Worm (Caenorhabditis elegans): ENCODE measurements around the gene flp-5.

- TF ChIP-seq C08G9.2 (tag; optimal IDR thresholded peaks at IDR 0.05), result no peak
- no peak for TF ChIP-seq ceh-19 (GFP tag; optimal IDR thresholded peaks at IDR 0.05)
- no peak for TF ChIP-seq fkh-10 (GFP tag; optimal IDR thresholded peaks at IDR 0.05)
- TF ChIP-seq dve-1 (tag; optimal IDR thresholded peaks at IDR 0.05), result no peak
- TF ChIP-seq hlh-13 (GFP tag; optimal IDR thresholded peaks at IDR 0.05), result no peak
- TF ChIP-seq elt-2 (tag; optimal IDR thresholded peaks at IDR 0.05), result no peak
- TF ChIP-seq sdc-2 (tag; optimal IDR thresholded peaks at IDR 0.05), result no peak
- no peak for TF ChIP-seq pag-3 (tag; optimal IDR thresholded peaks at IDR 0.05; ENCODE audit: borderline replicate concordance)
- no peak for TF ChIP-seq dmd-4 (tag; optimal IDR thresholded peaks at IDR 0.05; ENCODE audit: borderline replicate concordance)
These were observed 28.3 kb upstream of the flp-5 start, which contains the start of gene grd-14 for ce11 chrX:8499721-8500120.
